Worm (Caenorhabditis elegans) whole organism, young adult: ENCODE results near the gene ZC443.7.

Source experiments
- B0261.1 ChIP-seq: sonication (generic microtip); optimal IDR thresholded peaks from 2 replicates; lab custom pipeline; 2016; ENCODE audit warnings: mild to moderate bottlenecking, missing genetic modification characterization, moderate library complexity, missing compliant biosample characterization
- B0336.3 ChIP-seq: fragments of 200-800 bp; sonication (Bioruptor generic); IDR thresholded peaks from 2 replicates; pipeline ENCODE4 v1.3.6; 2022; ENCODE audit warnings: missing genetic modification characterization, missing compliant biosample characterization
- C06A6.2 ChIP-seq: fragments of 200-800 bp; sonication (Bioruptor generic); conservative IDR thresholded peaks from 2 replicates; pipeline ENCODE4 v1.3.6; 2022; ENCODE audit warnings: missing genetic modification characterization, missing compliant biosample characterization
- D2030.7 ChIP-seq: fragments of 200-800 bp; sonication (Bioruptor generic); IDR thresholded peaks from 2 replicates; pipeline ENCODE4 v1.3.6; 2022; ENCODE audit warnings: missing genetic modification reagents, missing genetic modification characterization, missing compliant biosample characterization
- F22D6.2 ChIP-seq: sonication (generic microtip); optimal IDR thresholded peaks from 2 replicates; lab custom pipeline; 2016; ENCODE audit warnings: mild to moderate bottlenecking, missing genetic modification characterization, missing compliant biosample characterization
- F33H1.4 ChIP-seq: fragments of 200-800 bp; sonication (Bioruptor generic); IDR thresholded peaks from 2 replicates; pipeline ENCODE4 v1.3.6; 2022; ENCODE audit warnings: missing genetic modification reagents, missing genetic modification characterization, missing compliant biosample characterization
- F37B4.10 ChIP-seq: fragments of 200-800 bp; sonication (Bioruptor generic); IDR thresholded peaks from 2 replicates; pipeline ENCODE4 v1.3.6; 2022; ENCODE audit warnings: missing genetic modification characterization, missing compliant biosample characterization
- F39B2.1 ChIP-seq: fragments of 200-800 bp; sonication (Bioruptor generic); IDR thresholded peaks from 2 replicates; pipeline ENCODE4 v1.3.6; 2022; ENCODE audit warnings: missing genetic modification reagents, missing genetic modification characterization, missing compliant biosample characterization
- F52B5.7 ChIP-seq: sonication (generic microtip); optimal IDR thresholded peaks from 2 replicates; lab custom pipeline; 2016; ENCODE audit warnings: mild to moderate bottlenecking, missing genetic modification characterization, missing compliant biosample characterization
- Y56A3A.18 ChIP-seq: fragments of 200-800 bp; sonication (Bioruptor generic); IDR thresholded peaks from 2 replicates; pipeline ENCODE4 v1.3.6; 2022; ENCODE audit warnings: missing genetic modification reagents, missing genetic modification characterization, missing compliant biosample characterization
- Y79H2A.3 ChIP-seq: fragments of 200-800 bp; sonication (Bioruptor generic); conservative IDR thresholded peaks from 2 replicates; pipeline ENCODE4 v1.3.6; 2022; ENCODE audit warnings: missing genetic modification reagents, missing genetic modification characterization, missing compliant biosample characterization
- akir-1 ChIP-seq: fragments of 200-800 bp; sonication (Bioruptor generic); optimal IDR thresholded peaks from 2 replicates; lab custom pipeline; 2018; ENCODE audit warnings: mild to moderate bottlenecking, missing genetic modification characterization, moderate library complexity, missing compliant biosample characterization
- athp-1 ChIP-seq: sonication (generic microtip); optimal IDR thresholded peaks from 2 replicates; lab custom pipeline; 2017; ENCODE audit warnings: mild to moderate bottlenecking, missing genetic modification characterization, missing compliant biosample characterization
- attf-6 ChIP-seq: fragments of 200-800 bp; sonication (Bioruptor generic); IDR thresholded peaks from 2 replicates; pipeline ENCODE4 v1.3.6; 2022; ENCODE audit warnings: missing genetic modification reagents, missing genetic modification characterization, missing compliant biosample characterization
- bed-1 ChIP-seq: fragments of 200-800 bp; sonication (Bioruptor generic); IDR thresholded peaks from 2 replicates; pipeline ENCODE4 v1.3.6; 2022; ENCODE audit warnings: missing genetic modification reagents, missing genetic modification characterization, missing compliant biosample characterization
- ccch-3 ChIP-seq: fragments of 200-800 bp; sonication (Bioruptor generic); optimal IDR thresholded peaks from 2 replicates; lab custom pipeline; 2018; ENCODE audit warnings: mild to moderate bottlenecking, missing genetic modification characterization, missing compliant biosample characterization
- cebp-2 ChIP-seq: fragments of 200-800 bp; sonication (Bioruptor generic); IDR thresholded peaks from 2 replicates; pipeline ENCODE4 v1.3.6; 2022; ENCODE audit warnings: missing genetic modification characterization, missing compliant biosample characterization
- ceh-100 ChIP-seq: fragments of 200-800 bp; sonication (Bioruptor generic); IDR thresholded peaks from 2 replicates; pipeline ENCODE4 v1.3.6; 2022; ENCODE audit warnings: missing genetic modification reagents, missing genetic modification characterization, missing compliant biosample characterization
- chd-7 ChIP-seq: sonication (generic microtip); optimal IDR thresholded peaks from 2 replicates; lab custom pipeline; 2016; ENCODE audit warnings: mild to moderate bottlenecking, missing genetic modification characterization, moderate library complexity, missing compliant biosample characterization
- dox-1 ChIP-seq: fragments of 200-800 bp; sonication (Bioruptor generic); IDR thresholded peaks from 2 replicates; pipeline ENCODE4 v1.3.6; 2022; ENCODE audit warnings: missing genetic modification reagents, missing genetic modification characterization, missing compliant biosample characterization
- egl-18 ChIP-seq: fragments of 200-800 bp; sonication (Bioruptor generic); IDR thresholded peaks from 2 replicates; pipeline ENCODE4 v1.3.6; 2022; ENCODE audit warnings: missing genetic modification reagents, missing genetic modification characterization, missing compliant biosample characterization
- gei-17 ChIP-seq: fragments of 200-800 bp; sonication (Bioruptor generic); optimal IDR thresholded peaks from 2 replicates; lab custom pipeline; 2018; ENCODE audit warnings: mild to moderate bottlenecking, missing genetic modification characterization, missing compliant biosample characterization
- hlh-12 ChIP-seq: sonication (generic microtip); optimal IDR thresholded peaks from 2 replicates; lab custom pipeline; 2016; ENCODE audit warnings: missing genetic modification characterization, missing compliant biosample characterization
- hlh-26 ChIP-seq: fragments of 200-800 bp; sonication (Bioruptor generic); conservative IDR thresholded peaks from 2 replicates; pipeline ENCODE4 v1.3.6; 2022; ENCODE audit warnings: missing genetic modification reagents, missing genetic modification characterization, missing compliant biosample characterization
- hmg-1.2 ChIP-seq: fragments of 200-800 bp; sonication (Bioruptor generic); IDR thresholded peaks from 2 replicates; pipeline ENCODE4 v1.3.6; 2022; ENCODE audit warnings: missing genetic modification reagents, missing genetic modification characterization, missing compliant biosample characterization
- let-607 ChIP-seq, 2 experiments: fragments of 200-800 bp in 1 of 2; sonication (Bioruptor generic) in 1 of 2; sonication (generic microtip) in 1 of 2; optimal IDR thresholded peaks; 2 replicates each; lab custom pipeline; 2016 to 2018; ENCODE audit warnings: mild to moderate bottlenecking in 2 of 2, missing compliant biosample characterization in 2 of 2, missing genetic modification characterization in 2 of 2, moderate library complexity in 2 of 2, missing genotype in 1 of 2
- lin-40 ChIP-seq: sonication (generic microtip); optimal IDR thresholded peaks from 2 replicates; lab custom pipeline; 2016; ENCODE audit warnings: missing genetic modification characterization, mild to moderate bottlenecking, missing compliant biosample characterization, missing genotype, missing genetic modification reagents
- lir-1 ChIP-seq: fragments of 200-800 bp; sonication (Bioruptor generic); conservative IDR thresholded peaks from 2 replicates; pipeline ENCODE4 v1.3.6; 2022; ENCODE audit warnings: missing genetic modification reagents, missing genetic modification characterization, missing compliant biosample characterization
- lsl-1 ChIP-seq: fragments of 200-800 bp; sonication (Bioruptor generic); optimal IDR thresholded peaks from 2 replicates; lab custom pipeline; 2018; ENCODE audit warnings: mild to moderate bottlenecking, missing genetic modification characterization, moderate library complexity, missing compliant biosample characterization
- madf-6 ChIP-seq: fragments of 200-800 bp; sonication (Bioruptor generic); IDR thresholded peaks from 2 replicates; pipeline ENCODE4 v1.3.6; 2022; ENCODE audit warnings: missing genetic modification reagents, missing genetic modification characterization, missing compliant biosample characterization
- madf-8 ChIP-seq: fragments of 200-800 bp; sonication (Bioruptor generic); conservative IDR thresholded peaks from 2 replicates; pipeline ENCODE4 v1.3.6; 2022; ENCODE audit warnings: missing genetic modification reagents, missing genetic modification characterization, missing compliant biosample characterization
- nfya-2 ChIP-seq: fragments of 200-800 bp; sonication (Bioruptor generic); IDR thresholded peaks from 2 replicates; pipeline ENCODE4 v1.3.6; 2022; ENCODE audit warnings: missing genetic modification reagents, missing genetic modification characterization, missing compliant biosample characterization
- nfyb-1 ChIP-seq: fragments of 200-800 bp; sonication (Bioruptor generic); IDR thresholded peaks from 2 replicates; pipeline ENCODE4 v1.3.6; 2022; ENCODE audit warnings: missing genetic modification reagents, missing genetic modification characterization, missing compliant biosample characterization
- nhr-27 ChIP-seq: fragments of 200-800 bp; sonication (Bioruptor generic); optimal IDR thresholded peaks from 2 replicates; lab custom pipeline; 2018; ENCODE audit warnings: mild to moderate bottlenecking, missing genetic modification characterization, moderate library complexity, missing compliant biosample characterization
- pha-4 ChIP-seq: fragments of 150-350 bp; sonication (generic microtip); optimal IDR thresholded peaks from 2 replicates; lab custom pipeline; 2014; ENCODE audit warnings: missing biosample characterization, missing genetic modification reagents, missing genetic modification characterization
- rec-8 ChIP-seq, 2 experiments: sonication (generic microtip); optimal IDR thresholded peaks; 2 replicates each; lab custom pipeline; 2016; ENCODE audit warnings: mild to moderate bottlenecking in 2 of 2, missing genetic modification characterization in 2 of 2, missing genetic modification reagents in 2 of 2, missing genotype in 2 of 2, missing biosample characterization in 1 of 2, missing compliant biosample characterization in 1 of 2, moderate library complexity in 1 of 2
- repo-1 ChIP-seq: sonication (generic microtip); optimal IDR thresholded peaks from 2 replicates; lab custom pipeline; 2017; ENCODE audit warnings: mild to moderate bottlenecking, missing genetic modification characterization, missing compliant biosample characterization
- rpc-1 ChIP-seq, 2 experiments: fragments of 150-350 bp in 1 of 2; sonication (generic microtip) in 1 of 2; optimal IDR thresholded peaks; 2 replicates each; lab custom pipeline; 2014 to 2018; ENCODE audit warnings: missing biosample characterization in 1 of 2, missing genetic modification characterization in 1 of 2, missing genetic modification reagents in 1 of 2, missing genotype in 1 of 2
- snpc-1.1 ChIP-seq: sonication (generic microtip); optimal IDR thresholded peaks from 2 replicates; lab custom pipeline; 2017; ENCODE audit warnings: missing genetic modification characterization, mild to moderate bottlenecking, missing compliant biosample characterization, antibody characterized with exemption, moderate library complexity, missing genotype, missing genetic modification reagents; ENCODE audit not compliant: insufficient read depth
- snpc-1.3 ChIP-seq: sonication (generic microtip); optimal IDR thresholded peaks from 2 replicates; lab custom pipeline; 2017; ENCODE audit warnings: missing genetic modification characterization, mild to moderate bottlenecking, missing compliant biosample characterization, antibody characterized with exemption, moderate library complexity, missing genotype, missing genetic modification reagents; ENCODE audit not compliant: insufficient read depth
- somi-1 ChIP-seq: fragments of 200-800 bp; sonication (Bioruptor generic); optimal IDR thresholded peaks from 2 replicates; lab custom pipeline; 2018; ENCODE audit warnings: mild to moderate bottlenecking, missing genetic modification characterization, missing compliant biosample characterization
- sptf-2 ChIP-seq: fragments of 200-800 bp; sonication (Bioruptor generic); optimal IDR thresholded peaks from 2 replicates; lab custom pipeline; 2018; ENCODE audit warnings: mild to moderate bottlenecking, missing genetic modification characterization, missing compliant biosample characterization
- tbx-9 ChIP-seq: sonication (generic microtip); optimal IDR thresholded peaks from 2 replicates; lab custom pipeline; 2016; ENCODE audit warnings: borderline replicate concordance, missing genetic modification characterization, inconsistent platforms, missing compliant biosample characterization
- unc-130 ChIP-seq: sonication (generic microtip); optimal IDR thresholded peaks from 2 replicates; lab custom pipeline; 2016; ENCODE audit warnings: missing genetic modification reagents, missing genetic modification characterization, missing compliant biosample characterization
- xnd-1 ChIP-seq: sonication (generic microtip); optimal IDR thresholded peaks from 2 replicates; lab custom pipeline; 2016; ENCODE audit warnings: missing genotype, missing genetic modification reagents, missing genetic modification characterization, missing compliant biosample characterization
- ztf-18 ChIP-seq: sonication (generic microtip); optimal IDR thresholded peaks from 2 replicates; lab custom pipeline; 2016; ENCODE audit warnings: missing genotype, mild to moderate bottlenecking, missing genetic modification characterization, missing compliant biosample characterization

ZC443.7 gene

ce11 chrV:12773852-12774251 is 32.4 kb upstream of the ZC443.7 start:
- TF ChIP-seq let-607 (tag; optimal IDR thresholded peaks at IDR 0.05; lab: Kevin White, UChicago) (no peak), akir-1 (GFP tag; lab: Kevin White, UChicago) (no peak), repo-1 (tag; lab: Kevin White, UChicago) (no peak), Y79H2A.3 (GFP tag; lab: Robert Waterston, UW) (no peak), somi-1 (GFP tag; lab: Kevin White, UChicago) (no peak), Y56A3A.18 (GFP tag; lab: Robert Waterston, UW) (no peak), F22D6.2 (tag; lab: Kevin White, UChicago) (no peak), madf-8 (no peak), lir-1 (no peak), snpc-1.3 (tag; lab: Kevin White, UChicago) (no peak), bed-1 (no peak), hlh-12 (tag; lab: Kevin White, UChicago) (no peak), nfya-2 (no peak), tbx-9 (tag; lab: Kevin White, UChicago) (no peak), rpc-1 (optimal IDR thresholded peaks at IDR 0.05; lab: Kevin White, UChicago) (no peak), rpc-1 (tag; optimal IDR thresholded peaks at IDR 0.05; lab: Kevin White, UChicago) (no peak), dox-1 (GFP tag; lab: Robert Waterston, UW) (no peak), hmg-1.2 (no peak), nhr-27 (tag; lab: Kevin White, UChicago) (no peak)

ce11 chrV:12780248-12780647 is 26.0 kb upstream of the ZC443.7 start:
- TF ChIP-seq nfyb-1 (GFP tag; lab: Robert Waterston, UW) (peak; percentile 75), rec-8 (tag; optimal IDR thresholded peaks at IDR 0.05; lab: Kevin White, UChicago) (peak; percentile 75 to 84), sptf-2 (GFP tag; lab: Kevin White, UChicago) (peak; percentile 59), unc-130 (GFP tag; lab: Kevin White, UChicago) (peak; percentile 17), F52B5.7 (tag; lab: Kevin White, UChicago) (peak; percentile 66), lin-40 (tag; lab: Kevin White, UChicago) (peak; percentile 14), ccch-3 (GFP tag; lab: Kevin White, UChicago) (no peak), F39B2.1 (GFP tag; lab: Robert Waterston, UW) (no peak), F33H1.4 (GFP tag; lab: Robert Waterston, UW) (no peak; the same call in 1 of the 2 replicates), snpc-1.1 (tag; lab: Kevin White, UChicago) (peak; percentile 2), F37B4.10 (GFP tag; lab: Robert Waterston, UW) (0 out of 2 replicates have a peak, but pooled peaks have one; percentile 45), xnd-1 (tag; lab: Kevin White, UChicago) (no peak), madf-6 (GFP tag; lab: Robert Waterston, UW) (no peak), B0261.1 (tag; lab: Kevin White, UChicago) (peak; percentile 85), cebp-2 (GFP tag; lab: Robert Waterston, UW) (peak; percentile 80; the same call in 1 of the 2 replicates), C06A6.2 (GFP tag; lab: Robert Waterston, UW) (no peak), athp-1 (tag; lab: Kevin White, UChicago) (peak; percentile 72), hmg-1.2 (peak; percentile 76), pha-4 (tag; lab: Kevin White, UChicago) (no peak), ztf-18 (tag; lab: Kevin White, UChicago) (peak; percentile 79), somi-1 (GFP tag; lab: Kevin White, UChicago) (peak; percentile 65), gei-17 (GFP tag; lab: Kevin White, UChicago) (peak; percentile 13), lsl-1 (GFP tag; lab: Kevin White, UChicago) (peak; percentile 37), madf-8 (no peak), D2030.7 (GFP tag; lab: Robert Waterston, UW) (peak; percentile 68), B0336.3 (GFP tag; lab: Robert Waterston, UW) (no peak), egl-18 (GFP tag; lab: Robert Waterston, UW) (no peak), ceh-100 (GFP tag; lab: Robert Waterston, UW) (no peak), attf-6 (GFP tag; lab: Robert Waterston, UW) (no peak), lir-1 (no peak), dox-1 (GFP tag; lab: Robert Waterston, UW) (no peak; the same call in 1 of the 2 replicates), hlh-26 (GFP tag; lab: Robert Waterston, UW) (no peak), chd-7 (tag; lab: Kevin White, UChicago) (peak; percentile 83), bed-1 (no peak)
